Worm (Caenorhabditis elegans) whole organism, L4 larva: ENCODE results near the gene nfx-1.

Experiments
- D1046.2 ChIP-seq: fragments of 200-800 bp; sonication (Bioruptor generic); IDR thresholded peaks from 2 replicates; pipeline ENCODE4 v1.3.6; 2022; ENCODE audit warnings: missing genetic modification characterization, missing compliant biosample characterization
- F26F4.8 ChIP-seq: fragments of 200-800 bp; sonication (Bioruptor generic); conservative IDR thresholded peaks from 2 replicates; pipeline ENCODE4 v1.3.6; 2022; ENCODE audit warnings: missing genetic modification characterization, missing compliant biosample characterization
- F49E8.2 ChIP-seq: sonication (generic microtip); optimal IDR thresholded peaks from 2 replicates; lab custom pipeline; 2016; ENCODE audit warnings: missing compliant biosample characterization, mild to moderate bottlenecking, missing genetic modification characterization, borderline replicate concordance
- R02D3.7 ChIP-seq: fragments of 150-350 bp; sonication (generic microtip); optimal IDR thresholded peaks from 3 replicates; lab custom pipeline; 2014; ENCODE audit warnings: missing biosample characterization, missing genetic modification characterization
- aha-1 ChIP-seq: fragments of 150-350 bp; peaks from one replicate; lab custom pipeline; 2014; ENCODE audit warnings: missing biosample characterization, missing genetic modification characterization
- arid-1 ChIP-seq: fragments of 200-800 bp; sonication (Bioruptor generic); conservative IDR thresholded peaks from 2 replicates; pipeline ENCODE4 v1.3.6; 2022; ENCODE audit warnings: missing genetic modification reagents, missing genetic modification characterization, missing compliant biosample characterization
- attf-4 ChIP-seq: sonication (generic microtip); optimal IDR thresholded peaks from 3 replicates; lab custom pipeline; 2017; ENCODE audit warnings: missing biosample characterization, missing genetic modification characterization
- ceh-82 ChIP-seq: sonication (generic microtip); optimal IDR thresholded peaks from 2 replicates; lab custom pipeline; 2017; ENCODE audit warnings: missing biosample characterization, missing genetic modification characterization
- ces-1 ChIP-seq: fragments of 150-350 bp; sonication (generic microtip); optimal IDR thresholded peaks from 4 replicates; lab custom pipeline; 2014; ENCODE audit warnings: missing biosample characterization, missing genetic modification reagents, missing genetic modification characterization
- daf-16 ChIP-seq, 3 experiments: sonication (generic microtip); optimal IDR thresholded peaks; 2 replicates each; lab custom pipeline; 2016 to 2017; ENCODE audit warnings: missing genetic modification characterization in 3 of 3, missing genetic modification reagents in 3 of 3, mild to moderate bottlenecking in 2 of 3, missing compliant biosample characterization in 2 of 3, missing biosample characterization in 1 of 3, moderate library complexity in 1 of 3
- daf-8 ChIP-seq: fragments of 200-800 bp; sonication (Bioruptor generic); IDR thresholded peaks from 2 replicates; pipeline ENCODE4 v1.3.6; 2022; ENCODE audit warnings: missing genetic modification characterization, missing compliant biosample characterization
- dmd-6 ChIP-seq: fragments of 200-800 bp; sonication (Bioruptor generic); IDR thresholded peaks from 2 replicates; pipeline ENCODE4 v1.3.6; 2022; ENCODE audit warnings: missing genetic modification reagents, missing genetic modification characterization, missing compliant biosample characterization
- dmd-9 ChIP-seq: fragments of 200-800 bp; sonication (Bioruptor generic); IDR thresholded peaks from 2 replicates; pipeline ENCODE4 v1.3.6; 2022; ENCODE audit warnings: missing genetic modification reagents, missing genetic modification characterization, missing compliant biosample characterization
- duxl-1 ChIP-seq: sonication (generic microtip); optimal IDR thresholded peaks from 2 replicates; lab custom pipeline; 2016; ENCODE audit warnings: mild to moderate bottlenecking, missing genetic modification characterization, moderate library complexity, missing compliant biosample characterization; ENCODE audit not compliant: poor library complexity
- fkh-10 ChIP-seq: fragments of 150-350 bp; optimal IDR thresholded peaks from 2 replicates; lab custom pipeline; 2014; ENCODE audit warnings: missing biosample characterization, missing genetic modification reagents, missing genetic modification characterization
- hlh-11 ChIP-seq: fragments of 200-800 bp; sonication (Bioruptor generic); optimal IDR thresholded peaks from 2 replicates; lab custom pipeline; 2018; ENCODE audit warnings: mild to moderate bottlenecking, missing genetic modification characterization, missing compliant biosample characterization
- jun-1 ChIP-seq: fragments of 150-350 bp; optimal IDR thresholded peaks from 2 replicates; lab custom pipeline; 2014; ENCODE audit warnings: missing biosample characterization, missing genetic modification reagents, missing genetic modification characterization
- lin-15B ChIP-seq: fragments of 150-350 bp; sonication (generic microtip); optimal IDR thresholded peaks from 3 replicates; lab custom pipeline; 2014; ENCODE audit warnings: missing biosample characterization, missing genetic modification characterization
- lin-38 ChIP-seq: fragments of 200-800 bp; sonication (Bioruptor generic); IDR thresholded peaks from 2 replicates; pipeline ENCODE4 v1.3.6; 2022; ENCODE audit warnings: missing genetic modification reagents, missing genetic modification characterization, missing compliant biosample characterization
- lir-3 ChIP-seq: sonication (generic microtip); optimal IDR thresholded peaks from 2 replicates; lab custom pipeline; 2016; ENCODE audit warnings: mild to moderate bottlenecking, missing genetic modification characterization, missing compliant biosample characterization
- lsy-2 ChIP-seq, 2 experiments: fragments of 150-350 bp in 1 of 2; sonication (generic microtip) in 1 of 2; optimal IDR thresholded peaks; 2 replicates each; lab custom pipeline; 2014 to 2017; ENCODE audit warnings: missing biosample characterization in 2 of 2, missing genetic modification characterization in 2 of 2
- mep-1 ChIP-seq: fragments of 150-350 bp; sonication (generic microtip); optimal IDR thresholded peaks from 3 replicates; lab custom pipeline; 2014; ENCODE audit warnings: missing biosample characterization, missing genetic modification characterization
- mxl-2 ChIP-seq: fragments of 200-800 bp; sonication (Bioruptor generic); conservative IDR thresholded peaks from 2 replicates; pipeline ENCODE4 v1.3.6; 2022; ENCODE audit warnings: missing genetic modification reagents, missing genetic modification characterization, missing compliant biosample characterization
- nhr-10 ChIP-seq: fragments of 150-350 bp; optimal IDR thresholded peaks from 2 replicates; lab custom pipeline; 2014; ENCODE audit warnings: missing biosample characterization, missing genetic modification characterization
- nhr-102 ChIP-seq: sonication (generic microtip); optimal IDR thresholded peaks from 2 replicates; lab custom pipeline; 2016; ENCODE audit warnings: mild to moderate bottlenecking, missing genetic modification characterization, moderate library complexity, missing compliant biosample characterization
- nhr-11 ChIP-seq: fragments of 150-350 bp; optimal IDR thresholded peaks from 2 replicates; lab custom pipeline; 2014; ENCODE audit warnings: missing biosample characterization, missing genetic modification characterization
- nhr-237 ChIP-seq: sonication (generic microtip); optimal IDR thresholded peaks from 2 replicates; lab custom pipeline; 2017; ENCODE audit warnings: missing biosample characterization, missing genetic modification characterization
- tag-97 ChIP-seq: fragments of 200-800 bp; sonication (Bioruptor generic); IDR thresholded peaks from 2 replicates; pipeline ENCODE4 v1.3.6; 2022; ENCODE audit warnings: missing genetic modification characterization, missing compliant biosample characterization
- tra-1 ChIP-seq: fragments of 200-800 bp; sonication (Bioruptor generic); IDR thresholded peaks from 2 replicates; pipeline ENCODE4 v1.3.6; 2022; ENCODE audit warnings: missing genetic modification reagents, missing genetic modification characterization, missing compliant biosample characterization
- unc-130 ChIP-seq: sonication (generic microtip); optimal IDR thresholded peaks from 2 replicates; lab custom pipeline; 2016; ENCODE audit warnings: missing genetic modification reagents, missing genetic modification characterization, missing compliant biosample characterization
- unc-62 ChIP-seq, 3 experiments: fragments of 150-350 bp in 1 of 3; sonication (generic microtip); optimal IDR thresholded peaks in 2 of 3; peaks in 1 of 3; 1 replicate in 1 of 3; 2 replicates in 2 of 3; lab custom pipeline; 2014 to 2017; ENCODE audit warnings: missing biosample characterization in 3 of 3, missing genetic modification characterization in 3 of 3, missing genetic modification reagents in 3 of 3, missing genotype in 1 of 3
- vab-7 ChIP-seq: fragments of 200-800 bp; sonication (Bioruptor generic); IDR thresholded peaks from 2 replicates; pipeline ENCODE4 v1.3.6; 2022; ENCODE audit warnings: missing genetic modification reagents, missing genetic modification characterization, missing compliant biosample characterization
- zfp-3 ChIP-seq: fragments of 200-800 bp; sonication (Bioruptor generic); conservative IDR thresholded peaks from 2 replicates; pipeline ENCODE4 v1.3.6; 2022; ENCODE audit warnings: missing genetic modification reagents, missing genetic modification characterization, missing compliant biosample characterization
- zip-2 ChIP-seq: fragments of 150-350 bp; optimal IDR thresholded peaks from 2 replicates; lab custom pipeline; 2014; ENCODE audit warnings: missing biosample characterization, missing genetic modification characterization
- ztf-7 ChIP-seq: fragments of 150-350 bp; optimal IDR thresholded peaks from 2 replicates; lab custom pipeline; 2014; ENCODE audit warnings: missing biosample characterization, missing genetic modification characterization

nfx-1 gene

DNA sequence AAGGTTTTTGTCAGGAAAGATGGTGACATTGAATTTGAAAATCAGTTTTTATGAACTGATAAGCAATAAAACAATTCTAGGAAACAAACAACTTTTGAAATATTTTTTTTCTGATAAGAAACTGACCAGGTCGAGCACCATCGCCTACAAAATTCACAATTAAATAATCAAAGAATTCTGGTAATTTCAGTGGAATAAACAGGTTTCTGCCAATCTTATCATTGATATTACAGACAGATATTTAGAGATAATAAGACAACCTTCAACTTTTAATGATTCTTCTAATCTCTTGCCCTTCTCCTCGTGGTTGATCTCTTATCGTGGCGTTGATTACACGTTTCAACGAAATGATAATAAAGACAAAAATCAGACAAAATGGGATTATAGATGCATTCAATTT is 21.2 kb downstream of the nfx-1 start (continued):
- TF ChIP-seq daf-16 (GFP tag; optimal IDR thresholded peaks at IDR 0.05; lab: Kevin White, UChicago) (peak in 1 of 2 experiments; percentile 57), daf-16 (tag; optimal IDR thresholded peaks at IDR 0.05; lab: Kevin White, UChicago) (peak; percentile 95), jun-1 (tag; lab: Kevin White, UChicago) (no peak), zip-2 (tag; lab: Kevin White, UChicago) (no peak), F49E8.2 (no peak), daf-8 (GFP tag; lab: Robert Waterston, UW) (no peak), arid-1 (GFP tag; lab: Robert Waterston, UW) (no peak), lin-38 (GFP tag; lab: Robert Waterston, UW) (no peak), duxl-1 (tag; lab: Kevin White, UChicago) (no peak), ztf-7 (tag; lab: Kevin White, UChicago) (no peak), ces-1 (GFP tag; lab: Kevin White, UChicago) (no peak), R02D3.7 (tag; lab: Kevin White, UChicago) (no peak), dmd-9 (GFP tag; lab: Robert Waterston, UW) (no peak), nhr-10 (tag; lab: Kevin White, UChicago) (no peak), mep-1 (tag; lab: Kevin White, UChicago) (no peak), attf-4 (tag; lab: Kevin White, UChicago) (no peak), vab-7 (GFP tag; lab: Robert Waterston, UW) (no peak), nhr-237 (tag; lab: Kevin White, UChicago) (no peak), dmd-6 (GFP tag; lab: Robert Waterston, UW) (peak; percentile 86), ceh-82 (tag; lab: Kevin White, UChicago) (no peak), tag-97 (GFP tag; lab: Robert Waterston, UW) (no peak), F26F4.8 (GFP tag; lab: Robert Waterston, UW) (no peak), zfp-3 (GFP tag; lab: Robert Waterston, UW) (no peak), unc-130 (GFP tag; lab: Kevin White, UChicago) (no peak), lir-3 (no peak), lsy-2 (tag; optimal IDR thresholded peaks at IDR 0.05; lab: Kevin White, UChicago) (peak in 1 of 2 experiments; percentile 33)
- TF ChIP-seq, all 104 proteins: peak for 17

DNA sequence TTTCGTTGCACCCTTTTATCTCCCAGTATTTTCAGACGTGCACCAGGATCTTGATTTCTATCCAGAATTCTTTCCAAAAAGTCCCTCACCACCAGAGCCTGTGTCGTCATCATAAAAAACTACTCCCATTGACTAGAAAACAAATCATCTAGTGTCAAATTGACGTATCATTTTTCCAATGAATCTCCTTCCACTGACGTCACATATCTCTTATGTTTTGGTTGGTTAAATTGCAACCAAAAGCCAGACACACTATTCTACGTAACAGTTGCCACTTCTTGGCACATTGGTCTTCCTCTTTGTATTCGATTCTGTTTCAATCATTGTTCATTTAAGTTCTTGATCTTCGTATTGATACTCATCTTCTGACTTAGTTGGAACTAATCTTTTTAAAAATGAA is 22.9 kb downstream of the nfx-1 start:
- no peak for TF ChIP-seq zip-2 (tag; lab: Kevin White, UChicago)
- TF ChIP-seq nhr-102 (tag; lab: Kevin White, UChicago): no peak
- TF ChIP-seq tag-97 (GFP tag; lab: Robert Waterston, UW): no peak
- peak; percentile 65 for TF ChIP-seq aha-1 (tag; lab: Kevin White, UChicago)
- no peak for TF ChIP-seq hlh-11 (tag; lab: Kevin White, UChicago)
- no peak for TF ChIP-seq attf-4 (tag; lab: Kevin White, UChicago)
- TF ChIP-seq lin-15B: no peak
- no peak for TF ChIP-seq D1046.2
- TF ChIP-seq daf-16 (GFP tag; optimal IDR thresholded peaks at IDR 0.05; lab: Kevin White, UChicago): peak in 1 of 2 experiments; percentile 72
- TF ChIP-seq daf-16 (tag; optimal IDR thresholded peaks at IDR 0.05; lab: Kevin White, UChicago): no peak
- peak; percentile 63 for TF ChIP-seq nhr-11 (tag; lab: Kevin White, UChicago)
- TF ChIP-seq nhr-237 (tag; lab: Kevin White, UChicago): no peak

DNA sequence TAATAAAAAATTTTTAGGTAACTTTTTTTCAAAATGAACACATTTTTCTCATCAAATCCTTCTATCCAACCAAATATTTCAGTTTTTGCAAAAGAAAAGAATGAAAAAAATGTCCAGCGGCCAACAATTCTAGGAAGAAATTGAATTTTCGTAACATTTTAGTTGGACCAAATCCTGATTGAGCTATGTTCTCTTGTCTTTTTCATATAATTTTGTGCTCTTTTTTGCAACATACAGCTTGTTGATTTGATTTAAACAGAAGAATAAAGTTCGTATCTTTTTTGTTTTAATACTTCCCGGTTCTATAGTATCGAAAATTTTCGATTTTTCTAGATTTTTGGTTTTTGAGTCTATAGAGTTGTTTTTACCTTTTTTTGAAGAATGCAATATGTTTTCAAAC is 24.2 kb downstream of the nfx-1 start:
- TF ChIP-seq lsy-2 (tag; optimal IDR thresholded peaks at IDR 0.05; lab: Kevin White, UChicago): no peak
- peak; percentile 73 for TF ChIP-seq fkh-10 (GFP tag; lab: Kevin White, UChicago)
- no peak for TF ChIP-seq tra-1

DNA sequence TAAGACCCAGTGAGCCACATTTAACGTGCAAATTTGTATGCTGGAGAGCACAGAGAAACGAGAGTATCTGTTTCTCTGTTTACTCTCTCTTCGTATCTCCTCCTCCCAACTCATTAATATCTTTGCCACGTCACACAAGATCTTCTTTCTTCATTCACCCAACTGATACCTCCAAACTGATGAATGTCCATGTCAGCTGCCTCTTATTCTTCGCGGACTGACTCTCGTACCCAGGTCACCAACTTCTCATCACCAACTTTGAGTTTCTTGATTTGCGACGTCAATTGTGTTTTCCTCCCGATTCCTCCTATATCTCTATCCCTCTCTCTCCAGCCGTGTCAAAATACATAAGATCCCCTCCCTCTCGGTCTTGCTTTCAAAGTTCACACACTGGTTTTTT is 27.2 kb downstream of the nfx-1 start:
- TF ChIP-seq hlh-11 (tag; lab: Kevin White, UChicago) (peak; percentile 35), daf-16 (GFP tag; optimal IDR thresholded peaks at IDR 0.05; lab: Kevin White, UChicago) (peak in 1 of 2 experiments; percentile 64), daf-16 (tag; optimal IDR thresholded peaks at IDR 0.05; lab: Kevin White, UChicago) (no peak), lin-15B (no peak), mxl-2 (GFP tag; lab: Robert Waterston, UW) (no peak), unc-62 (GFP tag; optimal IDR thresholded peaks at IDR 0.05 in 1 of 2; lab: Kevin White, UChicago) (peak in 1 of 2 experiments; percentile 74), unc-62 (tag; optimal IDR thresholded peaks at IDR 0.05; lab: Kevin White, UChicago) (no peak)
